Fruit fly (Drosophila melanogaster) whole organism, prepupa: ENCODE data around the gene CG6996.

Source experiments
- Blimp-1 ChIP-seq: fragments of 200-800 bp; sonication (Bioruptor generic); optimal IDR thresholded peaks from 3 replicates; lab custom pipeline; 2017; ENCODE audit warnings: missing biosample characterization, missing genetic modification characterization, mild to moderate bottlenecking, moderate library complexity, missing genetic modification reagents
- CG10669 ChIP-seq: fragments of 200-800 bp; sonication (Bioruptor generic); optimal IDR thresholded peaks from 3 replicates; lab custom pipeline; 2018; ENCODE audit warnings: missing biosample characterization, mild to moderate bottlenecking, missing genetic modification characterization, moderate library complexity
- CG11294 ChIP-seq: fragments of 200-800 bp; sonication (Bioruptor generic); IDR thresholded peaks from 2 replicates; pipeline ENCODE4 v1.3.6; 2022; ENCODE audit warnings: missing biosample characterization, missing genetic modification characterization
- CG11762 ChIP-seq: fragments of 200-800 bp; sonication (Bioruptor generic); optimal IDR thresholded peaks from 3 replicates; lab custom pipeline; 2016; ENCODE audit warnings: missing biosample characterization, missing genetic modification characterization; ENCODE audit not compliant: insufficient read depth
- CG11902 ChIP-seq: fragments of 200-800 bp; sonication (Bioruptor generic); optimal IDR thresholded peaks from 3 replicates; lab custom pipeline; 2016; ENCODE audit warnings: missing biosample characterization, missing genetic modification characterization
- CG15336 ChIP-seq: fragments of 200-800 bp; sonication (Bioruptor generic); IDR thresholded peaks from 2 replicates; pipeline ENCODE4 v1.3.6; 2022; ENCODE audit warnings: missing biosample characterization, missing genetic modification characterization
- CG31627 ChIP-seq: fragments of 200-800 bp; sonication (Bioruptor generic); optimal IDR thresholded peaks from 3 replicates; lab custom pipeline; 2016; ENCODE audit warnings: missing biosample characterization, missing genetic modification characterization
- CG32006 ChIP-seq: fragments of 200-800 bp; sonication (Bioruptor generic); optimal IDR thresholded peaks from 3 replicates; lab custom pipeline; 2017; ENCODE audit warnings: missing biosample characterization, mild to moderate bottlenecking, missing genetic modification characterization
- CG6163 ChIP-seq: fragments of 200-800 bp; sonication (Bioruptor generic); IDR thresholded peaks from 3 replicates; pipeline ENCODE4 v1.3.6; 2022; ENCODE audit warnings: missing biosample characterization, missing genetic modification characterization
- CG6792 ChIP-seq: fragments of 200-800 bp; sonication (Bioruptor generic); optimal IDR thresholded peaks from 3 replicates; lab custom pipeline; 2016; ENCODE audit warnings: missing biosample characterization, missing genetic modification characterization
- CG6808 ChIP-seq: fragments of 200-800 bp; sonication (Bioruptor generic); optimal IDR thresholded peaks from 3 replicates; lab custom pipeline; 2017; ENCODE audit warnings: missing biosample characterization, missing genetic modification characterization, mild to moderate bottlenecking, moderate library complexity, missing genetic modification reagents
- CG7368 ChIP-seq: fragments of 200-800 bp; sonication (Bioruptor generic); optimal IDR thresholded peaks from 3 replicates; lab custom pipeline; 2016; ENCODE audit warnings: missing biosample characterization, missing genetic modification characterization
- CG8632 ChIP-seq: fragments of 200-800 bp; sonication (Bioruptor generic); optimal IDR thresholded peaks from 3 replicates; lab custom pipeline; 2016; ENCODE audit warnings: missing biosample characterization, missing genetic modification characterization
- CG9139 ChIP-seq: fragments of 200-800 bp; sonication (Bioruptor generic); optimal IDR thresholded peaks from 3 replicates; lab custom pipeline; 2017; ENCODE audit warnings: missing biosample characterization, mild to moderate bottlenecking, missing genetic modification characterization
- Eip75B ChIP-seq: fragments of 200-800 bp; sonication (Bioruptor generic); optimal IDR thresholded peaks from 3 replicates; lab custom pipeline; 2016; ENCODE audit warnings: missing biosample characterization, missing genetic modification characterization
- Eip78C ChIP-seq: fragments of 200-800 bp; sonication (Bioruptor generic); peaks from one replicate; lab custom pipeline; 2016; ENCODE audit warnings: missing biosample characterization, missing genetic modification characterization
- Ets21C ChIP-seq: fragments of 200-800 bp; sonication (Bioruptor generic); optimal IDR thresholded peaks from 3 replicates; lab custom pipeline; 2016; ENCODE audit warnings: missing biosample characterization, missing genetic modification characterization
- Gug ChIP-seq: fragments of 200-800 bp; sonication (Bioruptor generic); IDR thresholded peaks from 2 replicates; pipeline ENCODE4 v1.3.6; 2022; ENCODE audit warnings: missing biosample characterization, missing genetic modification characterization
- Hr38 ChIP-seq: sonication (Bioruptor generic); optimal IDR thresholded peaks from 2 replicates; lab custom pipeline; 2016; ENCODE audit warnings: missing biosample characterization, missing genetic modification characterization
- Hr4 ChIP-seq: fragments of 200-800 bp; sonication (Bioruptor generic); optimal IDR thresholded peaks from 3 replicates; lab custom pipeline; 2016; ENCODE audit warnings: missing biosample characterization, missing genetic modification characterization
- Lpt ChIP-seq: fragments of 200-800 bp; sonication (Bioruptor generic); optimal IDR thresholded peaks from 3 replicates; lab custom pipeline; 2016; ENCODE audit warnings: missing biosample characterization, missing genetic modification characterization
- Met ChIP-seq: fragments of 200-800 bp; sonication (Bioruptor generic); optimal IDR thresholded peaks from 3 replicates; lab custom pipeline; 2016; ENCODE audit warnings: missing biosample characterization, missing genetic modification characterization
- OdsH ChIP-seq: fragments of 200-800 bp; sonication (Bioruptor generic); optimal IDR thresholded peaks from 3 replicates; lab custom pipeline; 2016; ENCODE audit warnings: missing biosample characterization, missing genetic modification characterization
- dsx ChIP-seq: fragments of 200-800 bp; optimal IDR thresholded peaks from 3 replicates; lab custom pipeline; 2019; ENCODE audit warnings: missing biosample characterization, mild to moderate bottlenecking, missing genetic modification characterization, moderate library complexity; ENCODE audit not compliant: poor library complexity, severe bottlenecking
- esn ChIP-seq: fragments of 200-800 bp; sonication (Bioruptor generic); optimal IDR thresholded peaks from 2 replicates; lab custom pipeline; 2016; ENCODE audit warnings: missing biosample characterization, mild to moderate bottlenecking, missing genetic modification characterization, moderate library complexity
- fd85E ChIP-seq: fragments of 200-800 bp; sonication (Bioruptor generic); optimal IDR thresholded peaks from 3 replicates; lab custom pipeline; 2016; ENCODE audit warnings: missing biosample characterization, missing genetic modification characterization
- fkh ChIP-seq: fragments of 200-800 bp; sonication (Bioruptor generic); optimal IDR thresholded peaks from 3 replicates; lab custom pipeline; 2017; ENCODE audit warnings: missing biosample characterization, mild to moderate bottlenecking, missing genetic modification characterization, moderate library complexity
- lz ChIP-seq: fragments of 200-800 bp; sonication (Bioruptor generic); optimal IDR thresholded peaks from 3 replicates; lab custom pipeline; 2016; ENCODE audit warnings: missing biosample characterization, missing genetic modification characterization
- net ChIP-seq: fragments of 200-800 bp; sonication (Bioruptor generic); optimal IDR thresholded peaks from 3 replicates; lab custom pipeline; 2016; ENCODE audit warnings: missing biosample characterization, missing genetic modification characterization
- ss ChIP-seq, 2 experiments: fragments of 200-800 bp; sonication (Bioruptor generic); optimal IDR thresholded peaks; 2 replicates in 1 of 2; 3 replicates in 1 of 2; lab custom pipeline; 2017 to 2018; ENCODE audit warnings: mild to moderate bottlenecking in 2 of 2, missing biosample characterization in 2 of 2, missing genetic modification characterization in 2 of 2, moderate library complexity in 1 of 2
- svp ChIP-seq: fragments of 200-800 bp; sonication (Bioruptor generic); peaks from one replicate; lab custom pipeline; 2016; ENCODE audit warnings: missing biosample characterization, missing genetic modification characterization
- vri ChIP-seq: fragments of 200-800 bp; sonication (Bioruptor generic); optimal IDR thresholded peaks from 3 replicates; lab custom pipeline; 2016; ENCODE audit warnings: missing biosample characterization, mild to moderate bottlenecking, missing genetic modification characterization

The CG6996 gene

DNA sequence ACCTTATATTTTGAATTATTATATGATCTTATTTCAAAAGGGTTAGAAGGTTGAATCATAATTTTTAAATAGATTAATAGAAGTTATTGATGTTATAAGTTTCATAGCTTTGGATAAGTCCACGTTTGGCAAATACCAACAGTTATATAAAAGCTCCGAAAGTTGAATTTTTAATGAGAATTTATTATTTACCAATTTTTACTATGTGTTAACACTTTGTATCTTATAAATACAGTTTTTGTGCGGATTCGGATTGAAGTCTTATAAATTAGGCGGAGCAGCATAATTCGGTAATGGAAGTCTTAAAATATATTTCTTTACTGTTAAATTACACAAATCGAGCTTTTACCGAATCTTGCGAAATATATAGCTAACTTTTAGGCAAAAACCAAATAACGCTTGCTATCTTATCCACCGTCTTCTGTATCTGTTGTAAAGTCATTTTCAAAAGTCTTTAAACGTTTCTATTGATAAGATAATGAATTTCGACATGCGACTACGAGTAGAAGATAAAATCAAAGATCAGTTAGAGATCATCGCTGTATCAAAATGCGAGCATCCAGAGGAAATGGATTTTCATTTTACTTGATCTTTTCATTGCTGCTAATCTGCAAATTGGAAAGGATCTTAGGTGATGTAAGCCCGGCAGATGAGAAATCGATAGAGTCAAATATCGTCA is 7.6 kb upstream of the CG6996 start, which contains the start of gene CG42833:
TSS of gene CG42833 (plus strand) at position 525 of the 679 bp plus-strand sequence.
- TF ChIP-seq OdsH (GFP tag; lab: Kevin White, UChicago) = no peak
- no peak for TF ChIP-seq CG15336 (GFP tag; lab: Robert Waterston, UW)
- no peak for TF ChIP-seq svp (GFP tag; lab: Kevin White, UChicago)
- TF ChIP-seq CG11762 (GFP tag; lab: Kevin White, UChicago) = no peak
- TF ChIP-seq CG6792 (GFP tag; lab: Kevin White, UChicago) = no peak
- TF ChIP-seq Lpt (GFP tag; lab: Kevin White, UChicago) = no peak
- TF ChIP-seq Eip75B (GFP tag; lab: Kevin White, UChicago) = no peak
- TF ChIP-seq fd85E (GFP tag; lab: Kevin White, UChicago) = no peak
- TF ChIP-seq CG11294 (GFP tag; lab: Robert Waterston, UW) = no peak
- TF ChIP-seq Blimp-1 = no peak
- no peak for TF ChIP-seq ss (GFP tag; optimal IDR thresholded peaks at IDR 0.05; lab: Kevin White, UChicago)
- TF ChIP-seq CG32006 (GFP tag; lab: Kevin White, UChicago) = no peak
- no peak for TF ChIP-seq dsx (GFP tag; lab: Kevin White, UChicago)
- TF ChIP-seq esn (GFP tag; lab: Kevin White, UChicago) = no peak
- no peak for TF ChIP-seq Eip78C (GFP tag; lab: Kevin White, UChicago)
- TF ChIP-seq, all 60 proteins: peak for 0

- no peak for TF ChIP-seq CG7368 (GFP tag; lab: Kevin White, UChicago)
- no peak for TF ChIP-seq CG10669 (GFP tag; lab: Kevin White, UChicago)
- no peak for TF ChIP-seq CG8632
- no peak for TF ChIP-seq CG32006 (GFP tag; lab: Kevin White, UChicago)
- TF ChIP-seq Ets21C = no peak
- no peak for TF ChIP-seq Met (GFP tag; lab: Kevin White, UChicago)
- no peak for TF ChIP-seq OdsH (GFP tag; lab: Kevin White, UChicago)
- TF ChIP-seq, all 60 proteins: peak for 0
Observed at dm6 chr3L:20201538-20201937, 5.8 kb upstream of the CG6996 start, which contains the start of gene obst-F. Gene obst-F, minus strand, starts transcription at chr3L:20201638.

DNA sequence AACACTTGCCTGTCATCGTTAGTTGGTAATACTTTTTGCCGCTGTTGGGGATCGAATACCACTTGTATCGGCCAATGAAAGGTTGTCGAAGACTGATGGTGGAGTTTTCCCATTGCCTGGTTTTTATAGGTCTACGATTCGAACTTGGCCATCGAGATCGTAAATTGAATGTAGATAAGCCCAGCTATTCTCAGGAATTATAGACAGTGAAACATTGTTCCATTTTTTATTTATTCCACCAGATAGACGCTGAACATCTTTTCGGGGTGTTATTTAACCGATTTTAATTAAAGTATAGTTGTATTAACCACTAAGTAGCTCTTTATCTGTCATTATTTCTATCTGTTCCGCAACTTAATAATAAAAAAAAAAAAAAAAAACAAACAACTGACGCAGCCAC is 3.7 kb upstream of the CG6996 start, which contains the start of gene CG7298:
TSS of gene CG7298 (minus strand) at position 101 of the 400 bp plus-strand sequence.
- TF ChIP-seq Hr38 (GFP tag; lab: Kevin White, UChicago) (no peak), CG6808 (GFP tag; lab: Kevin White, UChicago) (no peak), CG15336 (GFP tag; lab: Robert Waterston, UW) (no peak), CG8632 (no peak), fd85E (GFP tag; lab: Kevin White, UChicago) (no peak), CG11762 (GFP tag; lab: Kevin White, UChicago) (no peak), CG31627 (GFP tag; lab: Kevin White, UChicago) (no peak), Hr4 (GFP tag; lab: Kevin White, UChicago) (no peak), Gug (GFP tag; lab: Robert Waterston, UW) (no peak), CG6163 (GFP tag; lab: Robert Waterston, UW) (no peak), fkh (GFP tag; lab: Kevin White, UChicago) (no peak), net (no peak)

dm6 chr3L:20205946-20206345 is 1.4 kb upstream of the CG6996 start, which contains the start of gene CG7290:
Gene CG7290, minus strand, starts transcription at chr3L:20206046.
- TF ChIP-seq OdsH (GFP tag; lab: Kevin White, UChicago) = no peak

dm6 chr3L:20209092-20209491 is 1.8 kb downstream of the CG6996 start:
- TF ChIP-seq CG11902 = no peak
- no peak for TF ChIP-seq lz (GFP tag; lab: Kevin White, UChicago)
- no peak for TF ChIP-seq CG9139 (GFP tag; lab: Kevin White, UChicago)
- peak; percentile 90 for TF ChIP-seq vri
